Worm (Caenorhabditis elegans): Measurements from ENCODE around the gene C14E2.3.

Gene C14E2.3

DNA sequence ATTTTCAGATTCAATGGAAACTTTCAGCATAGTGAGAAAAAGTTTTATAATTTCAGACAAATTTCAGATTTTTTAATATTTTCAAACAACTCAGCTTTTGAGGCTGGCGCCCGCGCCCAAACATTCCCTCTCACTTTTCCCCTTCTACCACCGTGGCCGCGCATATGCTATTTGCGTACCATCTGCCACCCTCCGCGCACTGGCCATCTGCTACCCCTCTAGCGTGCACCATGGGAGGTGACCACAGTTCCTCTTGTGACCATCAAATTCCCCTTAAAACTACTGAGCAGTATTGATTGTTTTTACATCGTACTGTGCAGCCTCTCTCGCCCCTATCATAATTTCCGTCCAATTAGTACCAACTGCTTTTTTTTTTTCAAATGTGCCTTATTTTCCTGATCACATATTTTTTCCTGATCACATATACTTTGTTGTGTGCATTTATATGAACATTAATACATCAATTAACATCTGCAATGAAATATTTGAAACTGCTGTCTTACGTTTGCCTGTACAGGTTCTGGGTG, 10.3 kb downstream of the C14E2.3 start, which contains the start of gene C14E2.11:
Gene C14E2.11 (plus strand): TSS at position 477 of the 527 bp plus-strand sequence.
- no peak for TF ChIP-seq ztf-23 (GFP tag; IDR thresholded peaks at IDR 0.05)
- no peak for TF ChIP-seq ref-1 (GFP tag; conservative IDR thresholded peaks at IDR 0.05)
- no peak for TF ChIP-seq med-1 (GFP tag; optimal IDR thresholded peaks at IDR 0.05; ENCODE audit: insufficient read depth)
- TF ChIP-seq ztf-29 (GFP tag; IDR thresholded peaks at IDR 0.05), result no peak
- no peak for TF ChIP-seq T22C8.4 (GFP tag; IDR thresholded peaks at IDR 0.05)
- no peak for TF ChIP-seq cog-1 (tag; optimal IDR thresholded peaks at IDR 0.05)
- no peak for TF ChIP-seq klf-2 (GFP tag; conservative IDR thresholded peaks at IDR 0.05)
- TF ChIP-seq flt-1 (GFP tag; IDR thresholded peaks at IDR 0.05), result no peak

DNA sequence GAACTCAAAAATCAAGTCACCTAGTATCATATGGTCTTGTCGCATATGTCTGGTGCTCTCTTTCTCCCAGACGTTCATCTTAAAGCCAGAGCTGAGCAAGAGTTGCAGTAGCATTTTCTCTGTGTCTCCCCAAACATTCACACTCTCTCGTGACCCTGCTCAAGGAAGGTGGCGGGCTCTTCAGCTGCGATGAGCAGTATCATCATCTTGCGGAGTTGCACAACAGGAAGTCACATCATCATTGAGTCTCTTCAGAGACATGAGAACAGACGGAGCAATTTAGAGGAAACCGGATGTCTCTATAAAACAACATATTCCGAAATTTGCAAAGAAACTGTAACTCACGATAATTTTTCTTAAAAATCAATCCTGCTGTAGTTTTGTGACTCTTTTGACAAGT, 12.8 kb downstream of the C14E2.3 start:
- no peak for TF ChIP-seq ref-1 (GFP tag; conservative IDR thresholded peaks at IDR 0.05)
- no peak for TF ChIP-seq tab-1 (GFP tag; IDR thresholded peaks at IDR 0.05)
- TF ChIP-seq ztf-23 (GFP tag; IDR thresholded peaks at IDR 0.05), result no peak
- TF ChIP-seq T22C8.4 (GFP tag; IDR thresholded peaks at IDR 0.05), result no peak
- no peak for TF ChIP-seq med-1 (GFP tag; optimal IDR thresholded peaks at IDR 0.05; ENCODE audit: insufficient read depth)
- TF ChIP-seq ztf-29 (GFP tag; IDR thresholded peaks at IDR 0.05), result no peak
- TF ChIP-seq klf-2 (GFP tag; conservative IDR thresholded peaks at IDR 0.05), result no peak
- no peak for TF ChIP-seq cog-1 (tag; optimal IDR thresholded peaks at IDR 0.05)
- no peak for TF ChIP-seq flt-1 (GFP tag; IDR thresholded peaks at IDR 0.05)

DNA sequence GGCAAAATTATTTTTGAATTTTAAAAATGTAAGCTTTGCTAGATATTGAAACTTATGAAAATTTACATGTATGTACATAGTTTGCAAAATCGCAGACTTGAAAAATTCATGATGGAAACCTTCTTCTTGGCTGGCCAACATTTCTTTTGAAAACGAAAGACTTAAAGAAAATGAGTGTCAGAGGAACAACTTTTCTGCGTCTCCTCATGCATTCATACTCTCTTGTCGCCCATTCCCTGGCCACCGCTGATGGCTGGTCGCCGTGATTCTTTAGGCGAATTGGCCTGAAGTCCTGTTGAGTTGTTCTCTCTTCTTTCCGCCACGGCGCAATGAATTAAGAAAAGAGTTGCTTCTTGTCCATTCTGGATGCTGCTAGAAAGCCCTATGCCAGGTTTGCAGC, 15.3 kb downstream of the C14E2.3 start:
- TF ChIP-seq flt-1 (GFP tag; IDR thresholded peaks at IDR 0.05) (no peak), klf-2 (GFP tag; conservative IDR thresholded peaks at IDR 0.05) (no peak), med-1 (GFP tag; optimal IDR thresholded peaks at IDR 0.05; ENCODE audit: insufficient read depth) (no peak), cog-1 (tag; optimal IDR thresholded peaks at IDR 0.05) (no peak)

- TF ChIP-seq ref-1 (GFP tag; conservative IDR thresholded peaks at IDR 0.05) (no peak), ztf-29 (GFP tag; IDR thresholded peaks at IDR 0.05) (no peak), flt-1 (GFP tag; IDR thresholded peaks at IDR 0.05) (0 out of 2 replicates have a peak, but pooled peaks have one; percentile 41)
Measured at ce11 chrX:1791095-1791494, 20.2 kb downstream of the C14E2.3 start.

DNA sequence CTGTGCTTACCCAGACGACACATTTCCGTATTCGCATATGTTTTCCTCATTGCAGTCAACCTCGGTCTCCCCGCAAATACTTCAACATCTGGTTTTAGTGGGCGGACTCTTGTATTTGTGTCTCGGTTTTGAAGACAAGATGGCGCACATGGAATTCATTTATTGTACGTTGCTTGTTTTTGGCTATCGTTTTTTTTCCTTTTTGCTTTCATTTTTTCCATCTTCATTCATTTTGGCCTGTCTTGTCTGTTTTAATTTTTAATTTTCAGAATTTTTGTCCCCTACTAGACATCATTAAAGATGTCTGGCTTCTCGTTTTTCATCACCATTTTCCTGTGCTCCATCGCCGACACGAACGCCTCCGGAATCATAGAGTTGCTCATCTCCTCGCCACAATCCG, 24.7 kb downstream of the C14E2.3 start, which contains the start of gene arg-1:
Gene arg-1 (plus strand): TSS at position 301 of the 400 bp plus-strand sequence.
- no peak for TF ChIP-seq med-1 (GFP tag; optimal IDR thresholded peaks at IDR 0.05; ENCODE audit: insufficient read depth)
- TF ChIP-seq flt-1 (GFP tag; IDR thresholded peaks at IDR 0.05), result no peak
- no peak for TF ChIP-seq ref-1 (GFP tag; conservative IDR thresholded peaks at IDR 0.05)
- no peak for TF ChIP-seq T22C8.4 (GFP tag; IDR thresholded peaks at IDR 0.05)
- TF ChIP-seq cog-1 (tag; optimal IDR thresholded peaks at IDR 0.05), result no peak
- TF ChIP-seq klf-2 (GFP tag; conservative IDR thresholded peaks at IDR 0.05), result no peak
- TF ChIP-seq ztf-29 (GFP tag; IDR thresholded peaks at IDR 0.05), result no peak
- no peak for TF ChIP-seq tab-1 (GFP tag; IDR thresholded peaks at IDR 0.05)
- no peak for TF ChIP-seq ztf-23 (GFP tag; IDR thresholded peaks at IDR 0.05)

- no peak for TF ChIP-seq med-1 (GFP tag; optimal IDR thresholded peaks at IDR 0.05; ENCODE audit: insufficient read depth)
- TF ChIP-seq T22C8.4 (GFP tag; IDR thresholded peaks at IDR 0.05), result no peak
- TF ChIP-seq flt-1 (GFP tag; IDR thresholded peaks at IDR 0.05), result no peak
- no peak for TF ChIP-seq tab-1 (GFP tag; IDR thresholded peaks at IDR 0.05)
- TF ChIP-seq klf-2 (GFP tag; conservative IDR thresholded peaks at IDR 0.05), result no peak
- no peak for TF ChIP-seq ztf-29 (GFP tag; IDR thresholded peaks at IDR 0.05)
- no peak for TF ChIP-seq ztf-23 (GFP tag; IDR thresholded peaks at IDR 0.05)
- no peak for TF ChIP-seq ref-1 (GFP tag; conservative IDR thresholded peaks at IDR 0.05)
- TF ChIP-seq cog-1 (tag; optimal IDR thresholded peaks at IDR 0.05), result no peak
Measured at ce11 chrX:1785692-1786091, 25.6 kb downstream of the C14E2.3 start.

- no peak for TF ChIP-seq cog-1 (tag; optimal IDR thresholded peaks at IDR 0.05)
- TF ChIP-seq flt-1 (GFP tag; IDR thresholded peaks at IDR 0.05), result no peak
- no peak for TF ChIP-seq med-1 (GFP tag; optimal IDR thresholded peaks at IDR 0.05; ENCODE audit: insufficient read depth)
- TF ChIP-seq klf-2 (GFP tag; conservative IDR thresholded peaks at IDR 0.05), result no peak
- TF ChIP-seq ztf-23 (GFP tag; IDR thresholded peaks at IDR 0.05), result no peak
- no peak for TF ChIP-seq ztf-29 (GFP tag; IDR thresholded peaks at IDR 0.05)
- TF ChIP-seq tab-1 (GFP tag; IDR thresholded peaks at IDR 0.05), result no peak
- no peak for TF ChIP-seq T22C8.4 (GFP tag; IDR thresholded peaks at IDR 0.05)
- TF ChIP-seq ref-1 (GFP tag; conservative IDR thresholded peaks at IDR 0.05), result no peak
Measured at ce11 chrX:1777988-1778387, 33.3 kb downstream of the C14E2.3 start, which contains the start of gene elc-2. Gene elc-2, minus strand, starts transcription at chrX:1778088.

- no peak for TF ChIP-seq ztf-29 (GFP tag; IDR thresholded peaks at IDR 0.05)
- TF ChIP-seq med-1 (GFP tag; optimal IDR thresholded peaks at IDR 0.05; ENCODE audit: insufficient read depth), result no peak
- no peak for TF ChIP-seq ref-1 (GFP tag; conservative IDR thresholded peaks at IDR 0.05)
- no peak for TF ChIP-seq tab-1 (GFP tag; IDR thresholded peaks at IDR 0.05)
- no peak for TF ChIP-seq ztf-23 (GFP tag; IDR thresholded peaks at IDR 0.05)
- TF ChIP-seq T22C8.4 (GFP tag; IDR thresholded peaks at IDR 0.05), result no peak
- TF ChIP-seq cog-1 (tag; optimal IDR thresholded peaks at IDR 0.05), result no peak
- no peak for TF ChIP-seq flt-1 (GFP tag; IDR thresholded peaks at IDR 0.05)
- TF ChIP-seq klf-2 (GFP tag; conservative IDR thresholded peaks at IDR 0.05), result no peak
Measured at ce11 chrX:1769636-1770035, 41.7 kb downstream of the C14E2.3 start.
